Worm (Caenorhabditis elegans) whole organism, L1 larva: ENCODE data around the gene eif-3.L.

Experiments used
- ceh-82 ChIP-seq, 3 experiments: fragments of 150-350 bp in 1 of 3; sonication (generic microtip) in 2 of 3; optimal IDR thresholded peaks; 2 replicates each; lab custom pipeline; 2014 to 2017; ENCODE audit warnings: missing biosample characterization in 3 of 3, missing genetic modification characterization in 3 of 3
- nhr-237 ChIP-seq: fragments of 150-350 bp; optimal IDR thresholded peaks from 2 replicates; lab custom pipeline; 2014; ENCODE audit warnings: missing biosample characterization, missing genetic modification characterization
- nhr-76 ChIP-seq: sonication (generic microtip); optimal IDR thresholded peaks from 2 replicates; lab custom pipeline; 2017; ENCODE audit warnings: missing biosample characterization, missing genetic modification characterization
- sptf-1 ChIP-seq: fragments of 150-350 bp; optimal IDR thresholded peaks from 2 replicates; lab custom pipeline; 2014; ENCODE audit warnings: missing biosample characterization, missing genetic modification characterization
- unc-130 ChIP-seq: fragments of 150-350 bp; optimal IDR thresholded peaks from 2 replicates; lab custom pipeline; 2017; ENCODE audit warnings: missing biosample characterization, missing genetic modification characterization, inconsistent platforms
- unc-62 ChIP-seq: fragments of 150-350 bp; optimal IDR thresholded peaks from 2 replicates; lab custom pipeline; 2014; ENCODE audit warnings: missing biosample characterization, missing genetic modification reagents, missing genetic modification characterization
- ztf-11 ChIP-seq, 2 experiments: sonication (generic microtip); optimal IDR thresholded peaks; 2 replicates each; lab custom pipeline; 2016 to 2017; ENCODE audit warnings: missing genetic modification characterization in 2 of 2, missing biosample characterization in 1 of 2, missing compliant biosample characterization in 1 of 2

- TF ChIP-seq nhr-76 (tag; lab: Kevin White, UChicago) (no peak), sptf-1 (tag; lab: Kevin White, UChicago) (no peak), ztf-11 (tag; optimal IDR thresholded peaks at IDR 0.05; lab: Kevin White, UChicago) (no peak), unc-130 (tag; lab: Kevin White, UChicago) (no peak), unc-62 (GFP tag; lab: Kevin White, UChicago) (no peak), ceh-82 (tag; optimal IDR thresholded peaks at IDR 0.05; lab: Kevin White, UChicago) (no peak), nhr-237 (tag; lab: Kevin White, UChicago) (no peak)
Measured at ce11 chrII:5668830-5669229, 46.5 kb upstream of the eif-3.L start, which contains the start of gene C25H3.7.
